Fruit fly (Drosophila melanogaster) whole organism, prepupa: ENCODE data around the gene vex.

Experiments used
- CG10631 ChIP-seq: fragments of 200-800 bp; sonication (Bioruptor generic); optimal IDR thresholded peaks from 2 replicates; lab custom pipeline; 2016; ENCODE audit warnings: missing biosample characterization, missing genetic modification characterization
- CG11294 ChIP-seq: fragments of 200-800 bp; sonication (Bioruptor generic); IDR thresholded peaks from 2 replicates; pipeline ENCODE4 v1.3.6; 2022; ENCODE audit warnings: missing biosample characterization, missing genetic modification characterization
- CG11762 ChIP-seq: fragments of 200-800 bp; sonication (Bioruptor generic); optimal IDR thresholded peaks from 3 replicates; lab custom pipeline; 2016; ENCODE audit warnings: missing biosample characterization, missing genetic modification characterization; ENCODE audit not compliant: insufficient read depth
- CG11902 ChIP-seq: fragments of 200-800 bp; sonication (Bioruptor generic); optimal IDR thresholded peaks from 3 replicates; lab custom pipeline; 2016; ENCODE audit warnings: missing biosample characterization, missing genetic modification characterization
- CG15336 ChIP-seq: fragments of 200-800 bp; sonication (Bioruptor generic); IDR thresholded peaks from 2 replicates; pipeline ENCODE4 v1.3.6; 2022; ENCODE audit warnings: missing biosample characterization, missing genetic modification characterization
- CG1621 ChIP-seq: fragments of 200-800 bp; sonication (Bioruptor generic); optimal IDR thresholded peaks from 3 replicates; lab custom pipeline; 2018; ENCODE audit warnings: missing biosample characterization, mild to moderate bottlenecking, missing genetic modification characterization
- CG16779 ChIP-seq: fragments of 200-800 bp; sonication (Bioruptor generic); optimal IDR thresholded peaks from 3 replicates; lab custom pipeline; 2017; ENCODE audit warnings: missing biosample characterization, mild to moderate bottlenecking, missing genetic modification characterization
- CG3032 ChIP-seq: fragments of 200-800 bp; optimal IDR thresholded peaks from 2 replicates; lab custom pipeline; 2019; ENCODE audit warnings: missing biosample characterization, mild to moderate bottlenecking, missing genetic modification characterization, moderate library complexity
- CG32006 ChIP-seq: fragments of 200-800 bp; sonication (Bioruptor generic); optimal IDR thresholded peaks from 3 replicates; lab custom pipeline; 2017; ENCODE audit warnings: missing biosample characterization, mild to moderate bottlenecking, missing genetic modification characterization
- CG6163 ChIP-seq: fragments of 200-800 bp; sonication (Bioruptor generic); IDR thresholded peaks from 3 replicates; pipeline ENCODE4 v1.3.6; 2022; ENCODE audit warnings: missing biosample characterization, missing genetic modification characterization
- CG6276 ChIP-seq: fragments of 200-800 bp; sonication (Bioruptor generic); optimal IDR thresholded peaks from 2 replicates; lab custom pipeline; 2017; ENCODE audit warnings: missing biosample characterization, mild to moderate bottlenecking, missing genetic modification characterization
- CG6808 ChIP-seq: fragments of 200-800 bp; sonication (Bioruptor generic); optimal IDR thresholded peaks from 3 replicates; lab custom pipeline; 2017; ENCODE audit warnings: missing biosample characterization, missing genetic modification characterization, mild to moderate bottlenecking, moderate library complexity, missing genetic modification reagents
- CG7368 ChIP-seq: fragments of 200-800 bp; sonication (Bioruptor generic); optimal IDR thresholded peaks from 3 replicates; lab custom pipeline; 2016; ENCODE audit warnings: missing biosample characterization, missing genetic modification characterization
- CG8119 ChIP-seq: fragments of 200-800 bp; sonication (Bioruptor generic); IDR thresholded peaks from 3 replicates; pipeline ENCODE4 v1.3.6; 2022; ENCODE audit warnings: missing biosample characterization, missing genetic modification characterization
- CG8632 ChIP-seq: fragments of 200-800 bp; sonication (Bioruptor generic); optimal IDR thresholded peaks from 3 replicates; lab custom pipeline; 2016; ENCODE audit warnings: missing biosample characterization, missing genetic modification characterization
- CG9139 ChIP-seq: fragments of 200-800 bp; sonication (Bioruptor generic); optimal IDR thresholded peaks from 3 replicates; lab custom pipeline; 2017; ENCODE audit warnings: missing biosample characterization, mild to moderate bottlenecking, missing genetic modification characterization
- Eip75B ChIP-seq: fragments of 200-800 bp; sonication (Bioruptor generic); optimal IDR thresholded peaks from 3 replicates; lab custom pipeline; 2016; ENCODE audit warnings: missing biosample characterization, missing genetic modification characterization
- Gug ChIP-seq: fragments of 200-800 bp; sonication (Bioruptor generic); IDR thresholded peaks from 2 replicates; pipeline ENCODE4 v1.3.6; 2022; ENCODE audit warnings: missing biosample characterization, missing genetic modification characterization
- Hr38 ChIP-seq: sonication (Bioruptor generic); optimal IDR thresholded peaks from 2 replicates; lab custom pipeline; 2016; ENCODE audit warnings: missing biosample characterization, missing genetic modification characterization
- Hr4 ChIP-seq: fragments of 200-800 bp; sonication (Bioruptor generic); optimal IDR thresholded peaks from 3 replicates; lab custom pipeline; 2016; ENCODE audit warnings: missing biosample characterization, missing genetic modification characterization
- Lpt ChIP-seq: fragments of 200-800 bp; sonication (Bioruptor generic); optimal IDR thresholded peaks from 3 replicates; lab custom pipeline; 2016; ENCODE audit warnings: missing biosample characterization, missing genetic modification characterization
- Met ChIP-seq: fragments of 200-800 bp; sonication (Bioruptor generic); optimal IDR thresholded peaks from 3 replicates; lab custom pipeline; 2016; ENCODE audit warnings: missing biosample characterization, missing genetic modification characterization
- OdsH ChIP-seq: fragments of 200-800 bp; sonication (Bioruptor generic); optimal IDR thresholded peaks from 3 replicates; lab custom pipeline; 2016; ENCODE audit warnings: missing biosample characterization, missing genetic modification characterization
- Sox102F ChIP-seq: fragments of 200-800 bp; sonication (Bioruptor generic); optimal IDR thresholded peaks from 2 replicates; lab custom pipeline; 2016; ENCODE audit warnings: missing biosample characterization, mild to moderate bottlenecking, missing genetic modification characterization
- Sox15 ChIP-seq: fragments of 200-800 bp; sonication (Bioruptor generic); optimal IDR thresholded peaks from 3 replicates; lab custom pipeline; 2016; ENCODE audit warnings: missing biosample characterization, missing genetic modification characterization
- achi ChIP-seq: fragments of 200-800 bp; sonication (Bioruptor generic); optimal IDR thresholded peaks from 3 replicates; lab custom pipeline; 2016; ENCODE audit warnings: missing biosample characterization, missing genetic modification characterization
- acj6 ChIP-seq: fragments of 200-800 bp; sonication (Bioruptor generic); optimal IDR thresholded peaks from 3 replicates; lab custom pipeline; 2016; ENCODE audit warnings: missing biosample characterization, missing genetic modification characterization
- cyc ChIP-seq: fragments of 200-800 bp; sonication (Bioruptor generic); optimal IDR thresholded peaks from 3 replicates; lab custom pipeline; 2016; ENCODE audit warnings: missing biosample characterization, missing genetic modification characterization
- dac ChIP-seq: fragments of 200-800 bp; sonication (Bioruptor generic); optimal IDR thresholded peaks from 2 replicates; lab custom pipeline; 2017; ENCODE audit warnings: missing biosample characterization, mild to moderate bottlenecking, missing genetic modification characterization
- eg ChIP-seq: fragments of 200-800 bp; sonication (Bioruptor generic); IDR thresholded peaks from 3 replicates; pipeline ENCODE4 v1.3.6; 2022; ENCODE audit warnings: missing biosample characterization, missing genetic modification characterization
- esn ChIP-seq: fragments of 200-800 bp; sonication (Bioruptor generic); optimal IDR thresholded peaks from 2 replicates; lab custom pipeline; 2016; ENCODE audit warnings: missing biosample characterization, mild to moderate bottlenecking, missing genetic modification characterization, moderate library complexity
- fd59A ChIP-seq: fragments of 200-800 bp; sonication (Bioruptor generic); optimal IDR thresholded peaks from 2 replicates; lab custom pipeline; 2017; ENCODE audit warnings: missing biosample characterization, mild to moderate bottlenecking, missing genetic modification characterization, missing genetic modification reagents
- pdm3 ChIP-seq: fragments of 200-800 bp; sonication (Bioruptor generic); optimal IDR thresholded peaks from 3 replicates; lab custom pipeline; 2016; ENCODE audit warnings: missing biosample characterization, missing genetic modification characterization
- salr ChIP-seq, 2 experiments: fragments of 200-800 bp; sonication (Bioruptor generic); optimal IDR thresholded peaks; 3 replicates each; lab custom pipeline; 2016 to 2018; ENCODE audit warnings: missing biosample characterization in 2 of 2, missing genetic modification characterization in 2 of 2, mild to moderate bottlenecking in 1 of 2
- spab ChIP-seq: fragments of 200-800 bp; sonication (Bioruptor generic); optimal IDR thresholded peaks from 2 replicates; lab custom pipeline; 2017; ENCODE audit warnings: missing biosample characterization, mild to moderate bottlenecking, missing genetic modification characterization, missing genetic modification reagents
- ss ChIP-seq, 2 experiments: fragments of 200-800 bp; sonication (Bioruptor generic); optimal IDR thresholded peaks; 2 replicates in 1 of 2; 3 replicates in 1 of 2; lab custom pipeline; 2017 to 2018; ENCODE audit warnings: mild to moderate bottlenecking in 2 of 2, missing biosample characterization in 2 of 2, missing genetic modification characterization in 2 of 2, moderate library complexity in 1 of 2
- svp ChIP-seq: fragments of 200-800 bp; sonication (Bioruptor generic); peaks from one replicate; lab custom pipeline; 2016; ENCODE audit warnings: missing biosample characterization, missing genetic modification characterization

Gene vex

dm6 chrX:11066252-11066651 is 26.6 kb upstream of the vex start, which contains the start of gene CG15203:
TSS of gene CG15203 (plus strand) at chrX:11066552.
- TF ChIP-seq dac (GFP tag; lab: Kevin White, UChicago) (no peak), svp (GFP tag; lab: Kevin White, UChicago) (peak; percentile 37), CG11762 (GFP tag; lab: Kevin White, UChicago) (no peak), fd59A (no peak)

dm6 chrX:11063070-11063469 is 23.4 kb upstream of the vex start, which contains the start of gene CG1537:
TSS of gene CG1537 (minus strand) at chrX:11063170.
- TF ChIP-seq CG15336 (no peak), pdm3 (no peak), Lpt (GFP tag; lab: Kevin White, UChicago) (no peak), CG6808 (no peak), Eip75B (GFP tag; lab: Kevin White, UChicago) (no peak), CG3032 (tag; lab: Kevin White, UChicago) (no peak), Met (no peak), Sox102F (GFP tag; lab: Kevin White, UChicago) (no peak), CG11902 (GFP tag; lab: Kevin White, UChicago) (no peak), CG6163 (GFP tag; lab: Robert Waterston, UW) (no peak), Hr38 (GFP tag; lab: Kevin White, UChicago) (no peak), CG8632 (GFP tag; lab: Kevin White, UChicago) (no peak), OdsH (no peak), achi (GFP tag; lab: Kevin White, UChicago) (no peak), CG32006 (GFP tag; lab: Kevin White, UChicago) (no peak), svp (GFP tag; lab: Kevin White, UChicago) (no peak)
- TF ChIP-seq, all 60 proteins: peak for 0

dm6 chrX:11059519-11059918 is 19.8 kb upstream of the vex start, which contains the start of gene CG1545:
TSS of gene CG1545 (minus strand) at chrX:11059619.
- TF ChIP-seq Hr4 (GFP tag; lab: Kevin White, UChicago): no peak
- no peak for TF ChIP-seq salr (GFP tag; optimal IDR thresholded peaks at IDR 0.05; lab: Kevin White, UChicago)
- no peak for TF ChIP-seq CG9139
- no peak for TF ChIP-seq CG32006 (GFP tag; lab: Kevin White, UChicago)
- no peak for TF ChIP-seq CG11294 (GFP tag; lab: Robert Waterston, UW)
- TF ChIP-seq ss (GFP tag; optimal IDR thresholded peaks at IDR 0.05; lab: Kevin White, UChicago): no peak
- no peak for TF ChIP-seq OdsH
- no peak for TF ChIP-seq spab (GFP tag; lab: Kevin White, UChicago)
- no peak for TF ChIP-seq Hr38 (GFP tag; lab: Kevin White, UChicago)
- TF ChIP-seq Gug (GFP tag; lab: Robert Waterston, UW): no peak
- no peak for TF ChIP-seq CG8119 (GFP tag; lab: Robert Waterston, UW)
- TF ChIP-seq CG16779: no peak
- no peak for TF ChIP-seq Sox15
- no peak for TF ChIP-seq Eip75B (GFP tag; lab: Kevin White, UChicago)
- no peak for TF ChIP-seq cyc

dm6 chrX:11053456-11053855 is 13.8 kb upstream of the vex start, which contains the start of gene CG1552:
TSS of gene CG1552 (minus strand) at chrX:11053556.
- TF ChIP-seq Hr38 (GFP tag; lab: Kevin White, UChicago): no peak
- TF ChIP-seq esn (GFP tag; lab: Kevin White, UChicago): no peak
- TF ChIP-seq Lpt (GFP tag; lab: Kevin White, UChicago): no peak
- no peak for TF ChIP-seq CG3032 (tag; lab: Kevin White, UChicago)
- TF ChIP-seq CG10631 (GFP tag; lab: Kevin White, UChicago): no peak

- no peak for TF ChIP-seq acj6 (GFP tag; lab: Kevin White, UChicago)
- TF ChIP-seq OdsH: no peak
- TF ChIP-seq achi (GFP tag; lab: Kevin White, UChicago): no peak
- TF ChIP-seq CG6276 (GFP tag; lab: Kevin White, UChicago): no peak
- no peak for TF ChIP-seq eg (GFP tag; lab: Robert Waterston, UW)
- TF ChIP-seq Met: no peak
- no peak for TF ChIP-seq Hr4 (GFP tag; lab: Kevin White, UChicago)
- TF ChIP-seq CG1621 (tag; lab: Kevin White, UChicago): no peak
- TF ChIP-seq CG7368 (GFP tag; lab: Kevin White, UChicago): no peak
- TF ChIP-seq Sox15: no peak
- TF ChIP-seq CG16779: no peak
- no peak for TF ChIP-seq CG3032 (tag; lab: Kevin White, UChicago)
Measured at dm6 chrX:11044456-11044855, 4.8 kb upstream of the vex start, which contains the start of gene SmydA-4. TSS of gene SmydA-4 (plus strand) at chrX:11044756.
